Fruit fly (Drosophila melanogaster): Measurements from ENCODE around the gene foi.

- no peak for TF ChIP-seq Myc (optimal IDR thresholded peaks at IDR 0.05)
- TF ChIP-seq psq (optimal IDR thresholded peaks at IDR 0.05) = no peak
- no peak for TF ChIP-seq h (optimal IDR thresholded peaks at IDR 0.05)
- TF ChIP-seq ttk (optimal IDR thresholded peaks at IDR 0.05) = no peak
- no peak for TF ChIP-seq Sin3A (optimal IDR thresholded peaks at IDR 0.05)
Observed at dm6 chr3L:8519232-8519631, 5.8 kb upstream of the foi start.
